Fruit fly (Drosophila melanogaster): ENCODE results near the gene t-Grip91.

- TF ChIP-seq psq (optimal IDR thresholded peaks at IDR 0.05) (no peak), usp (GFP tag; optimal IDR thresholded peaks at IDR 0.05) (no peak), EcR (GFP tag; optimal IDR thresholded peaks at IDR 0.05) (no peak), Dll (optimal IDR thresholded peaks at IDR 0.05) (no peak), pan (optimal IDR thresholded peaks at IDR 0.05) (no peak), CG8478 (optimal IDR thresholded peaks at IDR 0.05) (no peak)
Observed at dm6 chr2L:15783785-15784184, at the start of gene t-Grip91.

All from whole organism.